Worm (Caenorhabditis elegans): ENCODE results near the gene cest-9.2.

ce11 chrX:12179090-12179488, 42.8 kb upstream of the cest-9.2 start:
- no peak for TF ChIP-seq ets-7 (tag; optimal IDR thresholded peaks at IDR 0.05)
- TF ChIP-seq ama-1 (optimal IDR thresholded peaks at IDR 0.05), result no peak
- TF ChIP-seq hmbx-1 (tag; optimal IDR thresholded peaks at IDR 0.05), result no peak
- no peak for TF ChIP-seq scrt-1 (GFP tag; IDR thresholded peaks at IDR 0.05)
